Worm (Caenorhabditis elegans): ENCODE measurements around the gene picd-1.

The picd-1 gene

DNA sequence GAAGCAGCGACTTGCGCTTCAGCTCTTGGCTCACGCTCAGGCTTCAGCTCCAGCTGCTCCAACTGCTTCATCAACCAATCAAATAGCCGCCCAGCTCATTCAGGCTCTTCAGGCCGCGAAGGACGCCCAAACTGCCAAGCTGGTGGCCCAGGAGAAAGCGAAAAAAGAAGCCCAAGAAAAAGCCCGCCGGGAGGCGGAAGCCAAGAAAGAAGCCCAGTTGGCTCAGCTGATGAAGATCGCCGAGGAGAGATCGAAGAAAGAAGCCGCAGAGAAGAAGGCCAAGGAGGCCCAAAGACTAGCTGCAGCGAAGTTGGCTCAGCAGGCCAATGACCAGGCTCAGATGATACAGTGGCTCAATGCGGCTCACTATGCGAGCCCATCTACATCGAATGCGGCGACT lies 11.6 kb downstream of the picd-1 start:
- no peak for TF ChIP-seq snpc-1.1 (tag; optimal IDR thresholded peaks at IDR 0.05; ENCODE audit: insufficient read depth)
- TF ChIP-seq sea-2 (GFP tag; IDR thresholded peaks at IDR 0.05), result 0 out of 2 replicates have a peak, but pooled peaks have one; percentile 8
- no peak for TF ChIP-seq aptf-3 (GFP tag; IDR thresholded peaks at IDR 0.05)
- TF ChIP-seq lir-1 (GFP tag; conservative IDR thresholded peaks at IDR 0.05), result no peak
- TF ChIP-seq egrh-3 (GFP tag; IDR thresholded peaks at IDR 0.05), result peak; percentile 37; the same call in 1 of the 2 replicates
- peak; percentile 72 for TF ChIP-seq zfh-2 (GFP tag; conservative IDR thresholded peaks at IDR 0.05)
- TF ChIP-seq hrde-1 (tag; optimal IDR thresholded peaks at IDR 0.05; ENCODE audit: borderline replicate concordance), result no peak
- TF ChIP-seq hsf-1 (GFP tag; IDR thresholded peaks at IDR 0.05), result no peak
- no peak for TF ChIP-seq dpl-1 (GFP tag; optimal IDR thresholded peaks at IDR 0.05)
- no peak for TF ChIP-seq nhr-179 (tag; optimal IDR thresholded peaks at IDR 0.05)
- no peak for TF ChIP-seq ZK185.1 (tag; optimal IDR thresholded peaks at IDR 0.05; ENCODE audit: poor library complexity, severe bottlenecking)
- TF ChIP-seq him-1 (tag; optimal IDR thresholded peaks at IDR 0.05), result no peak
- TF ChIP-seq fkh-3 (tag; optimal IDR thresholded peaks at IDR 0.05), result peak; percentile 9
- TF ChIP-seq cebp-2 (GFP tag; IDR thresholded peaks at IDR 0.05), result no peak
- TF ChIP-seq efl-1 (GFP tag; optimal IDR thresholded peaks at IDR 0.05), result no peak
- no peak for TF ChIP-seq sptf-2 (GFP tag; optimal IDR thresholded peaks at IDR 0.05)
- no peak for TF ChIP-seq F57C9.4 (tag; optimal IDR thresholded peaks at IDR 0.05)
- TF ChIP-seq mel-28 (tag; optimal IDR thresholded peaks at IDR 0.05; ENCODE audit: borderline replicate concordance), result no peak
- TF ChIP-seq hlh-26 (GFP tag; conservative IDR thresholded peaks at IDR 0.05), result no peak
- no peak for TF ChIP-seq F39B2.1 (GFP tag; IDR thresholded peaks at IDR 0.05)
- no peak for TF ChIP-seq aptf-2 (GFP tag; conservative IDR thresholded peaks at IDR 0.05)
- no peak for TF ChIP-seq madf-8 (GFP tag; conservative IDR thresholded peaks at IDR 0.05)
- no peak for TF ChIP-seq rpc-1 (optimal IDR thresholded peaks at IDR 0.05)
- no peak for TF ChIP-seq rpc-1 (tag; optimal IDR thresholded peaks at IDR 0.05)
- no peak for TF ChIP-seq somi-1 (GFP tag; optimal IDR thresholded peaks at IDR 0.05)
- no peak for TF ChIP-seq ekl-4 (GFP tag; IDR thresholded peaks at IDR 0.05)
- no peak for TF ChIP-seq chd-7 (tag; optimal IDR thresholded peaks at IDR 0.05)
- TF ChIP-seq mxl-1 (tag; optimal IDR thresholded peaks at IDR 0.05), result no peak

DNA sequence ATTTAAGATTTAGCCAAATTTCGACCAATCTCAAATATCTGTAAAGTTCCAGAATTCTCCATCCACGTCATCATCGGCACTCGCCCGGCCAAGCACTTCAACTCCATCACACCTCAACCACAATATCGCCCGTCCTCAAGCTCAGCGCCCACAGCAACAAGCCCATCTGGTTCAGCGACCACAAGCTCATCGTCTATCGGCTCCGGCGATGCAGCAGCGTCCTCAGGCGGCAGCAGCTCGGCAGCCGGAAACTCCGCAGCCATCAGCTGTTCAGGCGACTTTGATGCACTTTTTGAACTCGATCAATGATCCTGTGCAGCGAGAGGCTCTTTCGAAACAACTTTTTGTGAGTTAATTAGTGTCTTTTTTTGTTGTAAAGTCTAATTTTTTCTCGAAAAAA lies 12.7 kb downstream of the picd-1 start:
- no peak for TF ChIP-seq T26A5.8 (tag; optimal IDR thresholded peaks at IDR 0.05)
- TF ChIP-seq tbp1 (GFP tag; optimal IDR thresholded peaks at IDR 0.05), result no peak
- peak; percentile 32 for TF ChIP-seq chd-7 (tag; optimal IDR thresholded peaks at IDR 0.05)
- TF ChIP-seq sdz-38 (tag; optimal IDR thresholded peaks at IDR 0.05), result no peak
- TF ChIP-seq madf-6 (GFP tag; IDR thresholded peaks at IDR 0.05), result no peak
- no peak for TF ChIP-seq rpc-1 (optimal IDR thresholded peaks at IDR 0.05)
- no peak for TF ChIP-seq rpc-1 (tag; optimal IDR thresholded peaks at IDR 0.05)
- no peak for TF ChIP-seq let-526 (GFP tag; IDR thresholded peaks at IDR 0.05)
- no peak for TF ChIP-seq tlf-1 (GFP tag; optimal IDR thresholded peaks at IDR 0.05)
- TF ChIP-seq bed-2 (GFP tag; IDR thresholded peaks at IDR 0.05), result no peak
- TF ChIP-seq hrde-1 (tag; optimal IDR thresholded peaks at IDR 0.05; ENCODE audit: borderline replicate concordance), result no peak
- no peak for TF ChIP-seq dpff-1 (tag; optimal IDR thresholded peaks at IDR 0.05)
- TF ChIP-seq ztf-28 (GFP tag; IDR thresholded peaks at IDR 0.05), result peak; percentile 34; the same call in 1 of the 2 replicates
- 0 out of 2 replicates have a peak, but pooled peaks have one; percentile 25 for TF ChIP-seq madf-3 (GFP tag; IDR thresholded peaks at IDR 0.05)
- no peak for TF ChIP-seq repo-1 (tag; optimal IDR thresholded peaks at IDR 0.05)
- TF ChIP-seq F57A8.1 (GFP tag; optimal IDR thresholded peaks at IDR 0.05), result no peak
- TF ChIP-seq ztf-25 (GFP tag; IDR thresholded peaks at IDR 0.05), result 0 out of 2 replicates have a peak, but pooled peaks have one; percentile 15
- TF ChIP-seq sea-2 (GFP tag; IDR thresholded peaks at IDR 0.05), result no peak
- TF ChIP-seq madf-8 (GFP tag; conservative IDR thresholded peaks at IDR 0.05), result no peak
- TF ChIP-seq tbx-9 (tag; optimal IDR thresholded peaks at IDR 0.05; ENCODE audit: borderline replicate concordance), result no peak
- no peak for TF ChIP-seq ets-4 (GFP tag; optimal IDR thresholded peaks at IDR 0.05)
- TF ChIP-seq hsf-1 (GFP tag; IDR thresholded peaks at IDR 0.05), result no peak
- no peak for TF ChIP-seq hmg-1.2 (GFP tag; IDR thresholded peaks at IDR 0.05)
- TF ChIP-seq aptf-2 (GFP tag; conservative IDR thresholded peaks at IDR 0.05), result no peak
- peak; percentile 28 for TF ChIP-seq zim-3 (tag; optimal IDR thresholded peaks at IDR 0.05)
- peak; percentile 90 for TF ChIP-seq zfh-2 (GFP tag; conservative IDR thresholded peaks at IDR 0.05)
- TF ChIP-seq atf-7 (tag; optimal IDR thresholded peaks at IDR 0.05), result no peak
- peak; percentile 22; the same call in 1 of the 2 replicates for TF ChIP-seq mcd-1 (GFP tag; IDR thresholded peaks at IDR 0.05)
- peak; percentile 31 for TF ChIP-seq F52B5.7 (tag; optimal IDR thresholded peaks at IDR 0.05)
- no peak for TF ChIP-seq nhr-27 (tag; optimal IDR thresholded peaks at IDR 0.05)
